Worm (Caenorhabditis elegans) whole organism, early embryonic: ENCODE results near the gene ncx-3.

ENCODE experiments used
- B0310.2 ChIP-seq: sonication (generic microtip); optimal IDR thresholded peaks from 2 replicates; lab custom pipeline; 2016; ENCODE audit warnings: mild to moderate bottlenecking, missing genetic modification characterization, missing compliant biosample characterization
- F13C5.2 ChIP-seq: sonication (generic microtip); optimal IDR thresholded peaks from 2 replicates; lab custom pipeline; 2017; ENCODE audit warnings: mild to moderate bottlenecking, missing genetic modification characterization, inconsistent platforms, missing compliant biosample characterization
- aly-1 ChIP-seq: sonication (generic microtip); optimal IDR thresholded peaks from 2 replicates; lab custom pipeline; 2016; ENCODE audit warnings: missing genetic modification characterization, missing compliant biosample characterization
- ama-1 ChIP-seq: fragments of 150-350 bp; optimal IDR thresholded peaks from 2 replicates; lab custom pipeline; 2014
- ceh-13 ChIP-seq: fragments of 200-800 bp; sonication (Bioruptor generic); optimal IDR thresholded peaks from 2 replicates; lab custom pipeline; 2018; ENCODE audit warnings: mild to moderate bottlenecking, missing genetic modification characterization, missing compliant biosample characterization
- ceh-36 ChIP-seq: sonication (generic microtip); optimal IDR thresholded peaks from 2 replicates; lab custom pipeline; 2016; ENCODE audit warnings: missing genetic modification characterization, inconsistent platforms, missing compliant biosample characterization
- ets-7 ChIP-seq: sonication (generic microtip); optimal IDR thresholded peaks from 2 replicates; lab custom pipeline; 2016; ENCODE audit warnings: missing genotype, missing genetic modification characterization, missing compliant biosample characterization
- flt-1 ChIP-seq: fragments of 200-800 bp; sonication (Bioruptor generic); IDR thresholded peaks from 2 replicates; pipeline ENCODE4 v1.3.6; 2022; ENCODE audit warnings: missing genetic modification characterization, missing compliant biosample characterization
- hmbx-1 ChIP-seq: sonication (generic microtip); optimal IDR thresholded peaks from 2 replicates; lab custom pipeline; 2016; ENCODE audit warnings: mild to moderate bottlenecking, missing genetic modification characterization, missing compliant biosample characterization
- hmg-4 ChIP-seq: fragments of 200-800 bp; sonication (Bioruptor generic); optimal IDR thresholded peaks from 2 replicates; lab custom pipeline; 2018; ENCODE audit warnings: mild to moderate bottlenecking, missing genetic modification characterization, missing compliant biosample characterization
- hnd-1 ChIP-seq: sonication (generic microtip); optimal IDR thresholded peaks from 2 replicates; lab custom pipeline; 2016; ENCODE audit warnings: missing genetic modification characterization, missing compliant biosample characterization
- pes-1 ChIP-seq: fragments of 200-800 bp; sonication (Bioruptor generic); IDR thresholded peaks from 2 replicates; pipeline ENCODE4 v1.3.6; 2022; ENCODE audit warnings: missing genetic modification reagents, missing genetic modification characterization, missing compliant biosample characterization
- scrt-1 ChIP-seq: fragments of 200-800 bp; sonication (Bioruptor generic); IDR thresholded peaks from 2 replicates; pipeline ENCODE4 v1.3.6; 2022; ENCODE audit warnings: missing genetic modification characterization, missing compliant biosample characterization
- sea-1 ChIP-seq: fragments of 200-800 bp; sonication (Bioruptor generic); conservative IDR thresholded peaks from 2 replicates; pipeline ENCODE4 v1.3.6; 2022; ENCODE audit warnings: missing genetic modification characterization, missing compliant biosample characterization
- tbx-11 ChIP-seq: fragments of 200-800 bp; sonication (Bioruptor generic); IDR thresholded peaks from 2 replicates; pipeline ENCODE4 v1.3.6; 2022; ENCODE audit warnings: missing genetic modification characterization, missing compliant biosample characterization
- tbx-37 ChIP-seq: fragments of 200-800 bp; sonication (Bioruptor generic); conservative IDR thresholded peaks from 2 replicates; pipeline ENCODE4 v1.3.6; 2022; ENCODE audit warnings: missing genetic modification reagents, missing genetic modification characterization, missing compliant biosample characterization
- tra-4 ChIP-seq: sonication (generic microtip); optimal IDR thresholded peaks from 2 replicates; lab custom pipeline; 2017; ENCODE audit warnings: missing genetic modification characterization, missing compliant biosample characterization

ncx-3 gene

DNA sequence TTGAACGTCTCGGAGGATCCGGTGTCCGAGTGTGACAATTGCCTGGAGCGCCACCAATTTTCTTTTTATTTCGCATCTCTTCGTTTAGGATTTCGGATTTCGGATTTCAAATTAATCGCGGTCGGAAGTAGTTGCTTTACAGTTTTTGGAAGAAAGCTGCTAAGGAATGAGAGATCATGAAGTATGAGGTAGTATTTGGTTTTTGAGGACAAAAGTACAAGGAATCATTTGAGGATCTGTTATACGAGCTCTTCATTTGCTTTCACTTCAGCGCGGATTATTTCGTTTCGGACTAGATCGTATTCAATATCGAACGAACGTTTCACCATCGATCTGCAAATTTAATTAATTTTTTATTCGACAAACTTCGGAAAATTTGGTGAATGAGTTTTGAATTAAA is 16.8 kb upstream of the ncx-3 start, which contains the start of gene R102.11:
R102.11 (minus strand) TSS at position 101 of the 400 bp plus-strand sequence.
- TF ChIP-seq F13C5.2 (tag; lab: Kevin White, UChicago), result no peak
- no peak for TF ChIP-seq pes-1
- no peak for TF ChIP-seq hnd-1 (tag; lab: Kevin White, UChicago)
- no peak for TF ChIP-seq tra-4 (tag; lab: Kevin White, UChicago)
- TF ChIP-seq tbx-37, result no peak
- TF ChIP-seq ama-1, result no peak
- TF ChIP-seq ceh-36, result no peak
- TF ChIP-seq aly-1 (tag; lab: Kevin White, UChicago), result no peak
- no peak for TF ChIP-seq hmg-4 (GFP tag; lab: Kevin White, UChicago)

DNA sequence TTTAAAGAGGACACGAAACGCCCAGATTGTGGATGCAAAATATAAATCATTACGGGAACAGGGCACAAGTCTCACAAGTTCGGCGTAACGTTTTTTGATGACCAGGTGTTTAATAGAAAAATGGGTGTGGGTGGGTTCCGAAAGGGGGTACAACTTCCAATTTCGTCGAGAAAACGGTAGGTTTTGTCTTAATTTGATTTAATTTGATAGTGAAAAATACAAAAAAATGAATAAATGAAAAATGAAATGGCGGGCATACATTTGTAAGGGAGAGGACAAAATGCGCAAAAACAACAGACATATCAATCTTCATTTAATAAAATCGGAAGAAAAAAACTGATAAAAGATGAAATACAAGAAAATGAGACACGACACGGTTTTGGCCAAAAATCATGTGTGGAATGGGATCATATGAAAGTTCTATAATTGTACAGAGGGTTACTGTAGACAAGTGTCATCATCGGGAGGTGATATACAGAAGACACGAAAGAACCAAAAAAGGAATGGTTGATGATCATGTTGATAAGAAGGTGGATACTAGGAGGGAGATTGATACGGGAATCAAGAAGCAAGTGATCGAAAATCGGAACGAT is 14.5 kb upstream of the ncx-3 start:
- TF ChIP-seq ceh-36 (no peak), ama-1 (no peak), ets-7 (tag; lab: Kevin White, UChicago) (no peak), sea-1 (no peak), tbx-37 (no peak), tbx-11 (GFP tag; lab: Robert Waterston, UW) (no peak), scrt-1 (no peak), F13C5.2 (tag; lab: Kevin White, UChicago) (no peak), B0310.2 (tag; lab: Kevin White, UChicago) (no peak), ceh-13 (GFP tag; lab: Kevin White, UChicago) (no peak), aly-1 (tag; lab: Kevin White, UChicago) (no peak), flt-1 (GFP tag; lab: Robert Waterston, UW) (no peak), hnd-1 (tag; lab: Kevin White, UChicago) (no peak), hmbx-1 (tag; lab: Kevin White, UChicago) (no peak), tra-4 (tag; lab: Kevin White, UChicago) (no peak), pes-1 (no peak)

DNA sequence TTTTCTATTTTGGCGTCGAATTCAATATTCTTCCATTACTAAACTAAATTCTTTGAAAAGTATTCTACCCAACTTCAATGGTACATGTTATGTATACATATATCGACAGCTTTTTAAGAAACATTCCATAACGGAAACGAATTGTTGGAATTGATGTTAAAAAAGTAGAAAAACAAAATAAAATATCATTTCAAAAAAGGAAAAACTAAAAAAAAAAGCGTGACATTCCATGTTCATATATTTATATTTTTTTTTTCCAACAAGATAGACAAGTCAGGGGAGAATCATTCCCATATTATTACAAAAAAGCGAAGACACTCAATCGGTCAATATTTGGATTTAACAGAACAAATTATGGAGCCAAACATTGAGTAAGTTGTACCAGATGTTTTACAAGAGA is 11.3 kb upstream of the ncx-3 start, which contains the start of gene R102.10:
R102.10 (plus strand) TSS at position 301 of the 400 bp plus-strand sequence.
- TF ChIP-seq ceh-36 (no peak), F13C5.2 (tag; lab: Kevin White, UChicago) (no peak), B0310.2 (tag; lab: Kevin White, UChicago) (no peak), aly-1 (tag; lab: Kevin White, UChicago) (no peak), scrt-1 (no peak), hmbx-1 (tag; lab: Kevin White, UChicago) (no peak), ceh-13 (GFP tag; lab: Kevin White, UChicago) (no peak), ets-7 (tag; lab: Kevin White, UChicago) (no peak), flt-1 (GFP tag; lab: Robert Waterston, UW) (no peak)

DNA sequence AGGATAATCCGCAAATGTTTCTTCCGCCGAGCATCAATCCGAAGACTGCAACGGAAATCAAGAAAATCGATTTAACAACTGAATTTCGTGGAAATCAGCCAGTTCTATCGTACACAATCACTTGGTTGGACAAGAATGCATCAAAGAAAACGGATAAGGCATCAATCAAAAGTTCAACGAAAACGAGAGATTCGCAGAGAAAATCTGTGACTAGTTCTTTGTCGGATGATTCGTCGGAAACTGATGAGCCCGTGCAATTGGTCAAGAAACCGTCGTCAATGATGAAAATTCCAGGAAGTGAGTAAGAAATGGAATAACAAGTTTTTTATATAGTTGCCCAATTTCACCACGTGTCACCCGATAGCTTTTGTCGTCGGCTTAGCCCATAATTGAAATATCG is 10.4 kb upstream of the ncx-3 start, which contains the start of gene R102.6:
R102.6 (minus strand) TSS at position 101 of the 400 bp plus-strand sequence.
- no peak for TF ChIP-seq ceh-36
- no peak for TF ChIP-seq scrt-1
- TF ChIP-seq tbx-37, result no peak
- TF ChIP-seq hnd-1 (tag; lab: Kevin White, UChicago), result no peak
- TF ChIP-seq pes-1, result no peak
- TF ChIP-seq ceh-13 (GFP tag; lab: Kevin White, UChicago), result no peak
- no peak for TF ChIP-seq ama-1
- TF ChIP-seq sea-1, result no peak
- TF ChIP-seq tbx-11 (GFP tag; lab: Robert Waterston, UW), result no peak
- no peak for TF ChIP-seq ets-7 (tag; lab: Kevin White, UChicago)
- no peak for TF ChIP-seq hmbx-1 (tag; lab: Kevin White, UChicago)
- TF ChIP-seq B0310.2 (tag; lab: Kevin White, UChicago), result no peak

DNA sequence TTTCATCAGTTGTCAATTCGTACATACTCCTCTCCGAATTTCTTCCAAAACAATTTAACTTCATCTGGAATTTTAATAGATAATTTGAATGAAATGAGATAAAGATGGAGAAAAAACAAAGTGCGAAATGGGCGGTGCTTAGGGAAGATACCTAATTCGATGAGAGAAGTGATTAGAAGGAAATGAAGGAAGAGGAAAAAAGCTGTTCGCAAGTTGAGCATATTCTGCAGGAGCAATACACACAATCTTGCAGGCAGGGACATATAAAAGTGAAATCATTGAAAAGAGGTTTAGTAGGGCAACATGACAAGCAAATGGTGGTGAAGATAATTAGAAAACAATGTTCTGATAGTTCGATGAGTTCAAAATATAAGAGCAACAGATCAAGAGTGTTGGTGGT is 4.7 kb upstream of the ncx-3 start, which contains the start of gene glb-21:
glb-21 (minus strand) TSS at position 66 of the 400 bp plus-strand sequence.
- TF ChIP-seq flt-1 (GFP tag; lab: Robert Waterston, UW), result no peak
- TF ChIP-seq sea-1, result no peak
- TF ChIP-seq ets-7 (tag; lab: Kevin White, UChicago), result no peak
- no peak for TF ChIP-seq tbx-37
- TF ChIP-seq hnd-1 (tag; lab: Kevin White, UChicago), result no peak
- no peak for TF ChIP-seq aly-1 (tag; lab: Kevin White, UChicago)
- TF ChIP-seq tbx-11 (GFP tag; lab: Robert Waterston, UW), result no peak
- TF ChIP-seq hmbx-1 (tag; lab: Kevin White, UChicago), result no peak
- no peak for TF ChIP-seq ceh-13 (GFP tag; lab: Kevin White, UChicago)
- TF ChIP-seq hmg-4 (GFP tag; lab: Kevin White, UChicago), result no peak
- TF ChIP-seq ama-1, result no peak
- TF ChIP-seq scrt-1, result no peak
- no peak for TF ChIP-seq ceh-36
- TF ChIP-seq tra-4 (tag; lab: Kevin White, UChicago), result no peak
- TF ChIP-seq pes-1, result no peak
- TF ChIP-seq B0310.2 (tag; lab: Kevin White, UChicago), result no peak
- no peak for TF ChIP-seq F13C5.2 (tag; lab: Kevin White, UChicago)

DNA sequence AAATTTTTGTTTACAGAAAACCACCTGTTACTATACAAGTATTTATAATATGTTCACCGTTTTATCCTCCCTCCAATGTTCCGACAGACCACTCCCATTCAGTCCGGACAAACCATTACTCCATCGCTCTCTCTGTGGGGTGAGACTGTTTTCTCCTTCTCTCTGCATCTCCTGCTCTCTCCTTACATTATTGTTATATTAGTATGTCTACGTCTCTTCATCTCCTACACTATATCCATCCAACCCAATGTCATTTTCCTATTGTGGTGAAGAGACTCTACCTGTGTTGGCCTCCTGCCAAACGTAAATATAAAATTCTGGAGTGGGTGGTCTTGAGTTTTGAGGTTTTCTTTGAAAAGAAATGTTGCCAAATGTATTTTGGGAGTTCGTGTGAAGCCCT is 1.9 kb upstream of the ncx-3 start:
- TF ChIP-seq pes-1 (no peak), ama-1 (no peak)

DNA sequence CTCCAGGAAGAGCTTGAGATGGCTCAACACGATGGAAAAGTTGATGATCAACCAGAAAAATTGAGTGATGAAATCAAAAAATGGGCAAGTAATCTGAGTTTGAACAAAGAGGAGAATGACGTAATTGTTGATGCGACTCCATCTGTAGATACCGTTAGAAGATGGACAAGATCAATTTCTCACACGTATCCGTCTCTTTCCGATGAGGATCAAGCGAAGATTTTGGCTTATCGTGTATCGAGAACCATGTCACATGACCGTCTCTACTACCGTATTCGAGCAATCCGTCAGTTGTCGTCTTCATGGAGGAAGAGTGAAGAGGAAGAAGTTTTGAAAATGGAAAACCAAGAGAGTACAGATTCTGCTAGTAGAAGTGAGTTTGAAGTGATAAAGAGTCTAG is 1.6 kb downstream of the ncx-3 start:
- TF ChIP-seq B0310.2 (tag; lab: Kevin White, UChicago) (no peak), ceh-36 (no peak), aly-1 (tag; lab: Kevin White, UChicago) (no peak), sea-1 (no peak), tra-4 (tag; lab: Kevin White, UChicago) (no peak), scrt-1 (no peak), tbx-11 (GFP tag; lab: Robert Waterston, UW) (no peak), hmbx-1 (tag; lab: Kevin White, UChicago) (no peak), tbx-37 (no peak), F13C5.2 (tag; lab: Kevin White, UChicago) (no peak), ceh-13 (GFP tag; lab: Kevin White, UChicago) (no peak), hnd-1 (tag; lab: Kevin White, UChicago) (no peak), ama-1 (no peak), pes-1 (no peak), ets-7 (tag; lab: Kevin White, UChicago) (no peak), hmg-4 (GFP tag; lab: Kevin White, UChicago) (no peak), flt-1 (GFP tag; lab: Robert Waterston, UW) (no peak)
